Worm (Caenorhabditis elegans) whole organism, L2 larva: ENCODE measurements around the gene C18A11.1.

Source experiments
- C34F6.9 ChIP-seq: fragments of 150-350 bp; optimal IDR thresholded peaks from 2 replicates; lab custom pipeline; 2014; ENCODE audit warnings: missing biosample characterization, missing genetic modification characterization
- F13H6.1 ChIP-seq: sonication (generic microtip); optimal IDR thresholded peaks from 2 replicates; lab custom pipeline; 2016; ENCODE audit warnings: missing genetic modification characterization, missing compliant biosample characterization
- R02D3.7 ChIP-seq: fragments of 150-350 bp; optimal IDR thresholded peaks from 2 replicates; lab custom pipeline; 2014; ENCODE audit warnings: missing biosample characterization, missing genetic modification characterization
- Y55F3AM.14 ChIP-seq: fragments of 200-800 bp; sonication (Bioruptor generic); optimal IDR thresholded peaks from 2 replicates; lab custom pipeline; 2018; ENCODE audit warnings: mild to moderate bottlenecking, missing genetic modification characterization, missing compliant biosample characterization
- ZK546.5 ChIP-seq: sonication (generic microtip); optimal IDR thresholded peaks from 2 replicates; lab custom pipeline; 2017; ENCODE audit warnings: missing biosample characterization, missing genetic modification characterization
- alr-1 ChIP-seq: fragments of 150-350 bp; optimal IDR thresholded peaks from 2 replicates; lab custom pipeline; 2014; ENCODE audit warnings: missing biosample characterization, missing genetic modification characterization
- aly-2 ChIP-seq: fragments of 150-350 bp; optimal IDR thresholded peaks from 2 replicates; lab custom pipeline; 2014; ENCODE audit warnings: missing biosample characterization, missing genetic modification characterization
- ama-1 ChIP-seq: fragments of 150-350 bp; optimal IDR thresholded peaks from 2 replicates; lab custom pipeline; 2018; ENCODE audit warnings: inconsistent platforms
- blmp-1 ChIP-seq: sonication (generic microtip); optimal IDR thresholded peaks from 2 replicates; lab custom pipeline; 2017; ENCODE audit warnings: missing genetic modification characterization, mild to moderate bottlenecking, missing compliant biosample characterization, antibody characterized with exemption, moderate library complexity; ENCODE audit not compliant: insufficient read depth
- ceh-16 ChIP-seq: fragments of 150-350 bp; optimal IDR thresholded peaks from 2 replicates; lab custom pipeline; 2014; ENCODE audit warnings: missing biosample characterization, missing genetic modification characterization
- ceh-82 ChIP-seq: fragments of 150-350 bp; optimal IDR thresholded peaks from 2 replicates; lab custom pipeline; 2014; ENCODE audit warnings: missing biosample characterization, missing genetic modification characterization
- crh-2 ChIP-seq: sonication (generic microtip); optimal IDR thresholded peaks from 2 replicates; lab custom pipeline; 2017; ENCODE audit warnings: missing biosample characterization, missing genetic modification characterization
- dmd-4 ChIP-seq: sonication (generic microtip); optimal IDR thresholded peaks from 2 replicates; lab custom pipeline; 2017; ENCODE audit warnings: missing biosample characterization, missing genetic modification characterization
- egl-27 ChIP-seq: sonication (generic microtip); optimal IDR thresholded peaks from 3 replicates; lab custom pipeline; 2017; ENCODE audit warnings: missing biosample characterization, missing genetic modification reagents, missing genetic modification characterization
- elt-1 ChIP-seq: fragments of 150-350 bp; optimal IDR thresholded peaks from 2 replicates; lab custom pipeline; 2014; ENCODE audit warnings: missing biosample characterization, missing genetic modification characterization
- elt-3 ChIP-seq: sonication (generic microtip); optimal IDR thresholded peaks from 2 replicates; lab custom pipeline; 2017; ENCODE audit warnings: missing biosample characterization, missing genetic modification characterization
- fos-1 ChIP-seq: fragments of 150-350 bp; optimal IDR thresholded peaks from 2 replicates; lab custom pipeline; 2014; ENCODE audit warnings: missing biosample characterization, missing genetic modification characterization
- gmeb-1 ChIP-seq: fragments of 150-350 bp; optimal IDR thresholded peaks from 2 replicates; lab custom pipeline; 2014; ENCODE audit warnings: missing biosample characterization, missing genetic modification characterization
- lin-11 ChIP-seq: fragments of 150-350 bp; sonication (generic microtip); optimal IDR thresholded peaks from 2 replicates; lab custom pipeline; 2014; ENCODE audit warnings: missing biosample characterization, missing genetic modification characterization, inconsistent platforms, mixed read lengths
- lin-13 ChIP-seq: fragments of 150-350 bp; optimal IDR thresholded peaks from 2 replicates; lab custom pipeline; 2014; ENCODE audit warnings: missing biosample characterization, missing genetic modification reagents, missing genetic modification characterization
- lin-39 ChIP-seq: fragments of 150-350 bp; optimal IDR thresholded peaks from 2 replicates; lab custom pipeline; 2014; ENCODE audit warnings: missing biosample characterization, missing genetic modification reagents, missing genetic modification characterization
- lsy-2 ChIP-seq, 2 experiments: fragments of 150-350 bp in 1 of 2; sonication (generic microtip) in 1 of 2; optimal IDR thresholded peaks; 2 replicates each; lab custom pipeline; 2014 to 2017; ENCODE audit warnings: missing biosample characterization in 2 of 2, missing genetic modification characterization in 2 of 2
- mab-5 ChIP-seq: fragments of 150-350 bp; optimal IDR thresholded peaks from 2 replicates; lab custom pipeline; 2014; ENCODE audit warnings: missing biosample characterization, missing genetic modification characterization
- mbf-1 ChIP-seq: sonication (generic microtip); optimal IDR thresholded peaks from 2 replicates; lab custom pipeline; 2017; ENCODE audit warnings: missing biosample characterization, missing genetic modification characterization
- mdl-1 ChIP-seq, 2 experiments: fragments of 150-350 bp in 1 of 2; sonication (generic microtip) in 1 of 2; optimal IDR thresholded peaks; 2 replicates each; lab custom pipeline; 2017; ENCODE audit warnings: missing biosample characterization in 2 of 2, missing genetic modification characterization in 2 of 2
- nhr-10 ChIP-seq: sonication (generic microtip); optimal IDR thresholded peaks from 2 replicates; lab custom pipeline; 2017; ENCODE audit warnings: missing biosample characterization, missing genetic modification characterization
- nhr-11 ChIP-seq: fragments of 150-350 bp; optimal IDR thresholded peaks from 2 replicates; lab custom pipeline; 2014; ENCODE audit warnings: missing biosample characterization, missing genetic modification characterization
- nhr-12 ChIP-seq: fragments of 150-350 bp; optimal IDR thresholded peaks from 2 replicates; lab custom pipeline; 2014; ENCODE audit warnings: missing biosample characterization, missing genetic modification characterization
- nhr-129 ChIP-seq: fragments of 150-350 bp; optimal IDR thresholded peaks from 2 replicates; lab custom pipeline; 2014; ENCODE audit warnings: missing biosample characterization, missing genetic modification characterization
- nhr-21 ChIP-seq: fragments of 150-350 bp; optimal IDR thresholded peaks from 2 replicates; lab custom pipeline; 2014; ENCODE audit warnings: missing biosample characterization, missing genetic modification characterization
- nhr-23 ChIP-seq: fragments of 150-350 bp; optimal IDR thresholded peaks from 2 replicates; lab custom pipeline; 2014; ENCODE audit warnings: missing biosample characterization, missing genetic modification reagents, missing genetic modification characterization
- nhr-237 ChIP-seq: fragments of 150-350 bp; optimal IDR thresholded peaks from 2 replicates; lab custom pipeline; 2014; ENCODE audit warnings: missing biosample characterization, missing genetic modification characterization
- nhr-25 ChIP-seq: fragments of 150-350 bp; sonication (generic microtip); optimal IDR thresholded peaks from 3 replicates; lab custom pipeline; 2014; ENCODE audit warnings: missing biosample characterization, missing genetic modification characterization
- nhr-6 ChIP-seq: fragments of 150-350 bp; optimal IDR thresholded peaks from 2 replicates; lab custom pipeline; 2014; ENCODE audit warnings: missing biosample characterization, missing genetic modification characterization
- nhr-77 ChIP-seq: fragments of 150-350 bp; optimal IDR thresholded peaks from 2 replicates; lab custom pipeline; 2014; ENCODE audit warnings: missing biosample characterization, missing genetic modification characterization
- peb-1 ChIP-seq: fragments of 150-350 bp; optimal IDR thresholded peaks from 2 replicates; lab custom pipeline; 2014; ENCODE audit warnings: missing biosample characterization, missing genetic modification characterization
- sem-4 ChIP-seq: fragments of 150-350 bp; optimal IDR thresholded peaks from 2 replicates; lab custom pipeline; 2014; ENCODE audit warnings: missing biosample characterization, missing genetic modification reagents, missing genetic modification characterization
- skn-1 ChIP-seq: sonication (generic microtip); optimal IDR thresholded peaks from 2 replicates; lab custom pipeline; 2017; ENCODE audit warnings: missing biosample characterization, missing genetic modification characterization
- sma-3 ChIP-seq: sonication (generic microtip); optimal IDR thresholded peaks from 2 replicates; lab custom pipeline; 2016; ENCODE audit warnings: missing genetic modification reagents, missing genetic modification characterization, missing compliant biosample characterization
- sma-9 ChIP-seq, 2 experiments: fragments of 150-350 bp in 1 of 2; sonication (generic microtip) in 1 of 2; optimal IDR thresholded peaks; 2 replicates each; lab custom pipeline; 2014 to 2016; ENCODE audit warnings: missing genetic modification characterization in 2 of 2, mild to moderate bottlenecking in 1 of 2, missing biosample characterization in 1 of 2, missing compliant biosample characterization in 1 of 2, missing genetic modification reagents in 1 of 2, moderate library complexity in 1 of 2
- snpc-4 ChIP-seq: fragments of 150-350 bp; optimal IDR thresholded peaks from 2 replicates; lab custom pipeline; 2014; ENCODE audit warnings: missing biosample characterization, missing genetic modification characterization
- unc-39 ChIP-seq: fragments of 150-350 bp; optimal IDR thresholded peaks from 2 replicates; lab custom pipeline; 2014; ENCODE audit warnings: missing biosample characterization, missing genetic modification characterization
- unc-55 ChIP-seq: fragments of 150-350 bp; sonication (generic microtip); optimal IDR thresholded peaks from 3 replicates; lab custom pipeline; 2014; ENCODE audit warnings: missing biosample characterization, missing genetic modification reagents, missing genetic modification characterization
- unc-62 ChIP-seq: fragments of 150-350 bp; optimal IDR thresholded peaks from 2 replicates; lab custom pipeline; 2014; ENCODE audit warnings: missing biosample characterization, missing genetic modification reagents, missing genetic modification characterization
- zag-1 ChIP-seq: fragments of 150-350 bp; optimal IDR thresholded peaks from 2 replicates; lab custom pipeline; 2014; ENCODE audit warnings: missing biosample characterization, missing genetic modification characterization
- ztf-1 ChIP-seq: fragments of 200-800 bp; sonication (Bioruptor generic); conservative IDR thresholded peaks from 2 replicates; pipeline ENCODE4 v1.3.6; 2022; ENCODE audit warnings: missing genetic modification characterization, missing compliant biosample characterization
- ztf-11 ChIP-seq: sonication (generic microtip); optimal IDR thresholded peaks from 2 replicates; lab custom pipeline; 2017; ENCODE audit warnings: missing biosample characterization, missing genetic modification characterization
- ztf-4 ChIP-seq: fragments of 150-350 bp; optimal IDR thresholded peaks from 2 replicates; lab custom pipeline; 2014; ENCODE audit warnings: missing biosample characterization, missing genetic modification characterization

The C18A11.1 gene

ce11 chrX:8021609-8022008, 47.5 kb upstream of the C18A11.1 start:
- TF ChIP-seq nhr-25 (tag; lab: Kevin White, UChicago) (no peak), ama-1 (lab: Kevin White, UChicago) (peak; percentile 2), nhr-10 (no peak), nhr-23 (tag; lab: Kevin White, UChicago) (no peak), sem-4 (tag; lab: Kevin White, UChicago) (peak; percentile 69), unc-55 (peak; percentile 31), gmeb-1 (tag; lab: Kevin White, UChicago) (no peak), mab-5 (tag; lab: Kevin White, UChicago) (peak; percentile 77), mdl-1 (tag; optimal IDR thresholded peaks at IDR 0.05; lab: Kevin White, UChicago) (peak; percentile 10 to 83), zag-1 (tag; lab: Kevin White, UChicago) (peak; percentile 3), aly-2 (tag; lab: Kevin White, UChicago) (no peak), egl-27 (tag; lab: Kevin White, UChicago) (peak; percentile 46), dmd-4 (tag; lab: Kevin White, UChicago) (no peak), snpc-4 (tag; lab: Kevin White, UChicago) (no peak), alr-1 (tag; lab: Kevin White, UChicago) (no peak), sma-9 (GFP tag; optimal IDR thresholded peaks at IDR 0.05; lab: Kevin White, UChicago) (peak; percentile 81), sma-9 (tag; optimal IDR thresholded peaks at IDR 0.05; lab: Kevin White, UChicago) (no peak), ztf-11 (tag; lab: Kevin White, UChicago) (no peak), unc-62 (GFP tag; lab: Kevin White, UChicago) (peak; percentile 29), ztf-1 (GFP tag; lab: Robert Waterston, UW) (no peak), skn-1 (tag; lab: Kevin White, UChicago) (no peak), fos-1 (no peak), peb-1 (tag; lab: Kevin White, UChicago) (no peak), elt-3 (tag; lab: Kevin White, UChicago) (no peak), lin-13 (GFP tag; lab: Kevin White, UChicago) (peak; percentile 73), mbf-1 (tag; lab: Kevin White, UChicago) (no peak), nhr-77 (tag; lab: Kevin White, UChicago) (no peak), nhr-6 (peak; percentile 88), lin-39 (tag; lab: Kevin White, UChicago) (no peak), elt-1 (tag; lab: Kevin White, UChicago) (no peak), sma-3 (peak; percentile 36), Y55F3AM.14 (peak; percentile 98), ceh-16 (tag; lab: Kevin White, UChicago) (no peak), nhr-12 (no peak), lin-11 (peak; percentile 83), unc-39 (tag; lab: Kevin White, UChicago) (no peak), crh-2 (tag; lab: Kevin White, UChicago) (peak; percentile 87), nhr-21 (peak; percentile 72), ceh-82 (tag; lab: Kevin White, UChicago) (peak; percentile 37), lsy-2 (tag; optimal IDR thresholded peaks at IDR 0.05; lab: Kevin White, UChicago) (peak; percentile 34 to 89), C34F6.9 (peak; percentile 89), blmp-1 (no peak), F13H6.1 (tag; lab: Kevin White, UChicago) (peak; percentile 90), ztf-4 (peak; percentile 86), nhr-129 (tag; lab: Kevin White, UChicago) (peak; percentile 93), nhr-237 (no peak), ZK546.5 (no peak), R02D3.7 (tag; lab: Kevin White, UChicago) (no peak), nhr-11 (no peak)
- TF ChIP-seq, all 48 proteins: peak for 22
